Worm (Caenorhabditis elegans): ENCODE data around the gene F53F4.1.

Gene F53F4.1

ce11 chrV:13624424-13624823, 39.8 kb downstream of the F53F4.1 start, which contains the start of gene F53F4.11 (continued):
- TF ChIP-seq elt-2 (tag; optimal IDR thresholded peaks at IDR 0.05), result no peak

DNA sequence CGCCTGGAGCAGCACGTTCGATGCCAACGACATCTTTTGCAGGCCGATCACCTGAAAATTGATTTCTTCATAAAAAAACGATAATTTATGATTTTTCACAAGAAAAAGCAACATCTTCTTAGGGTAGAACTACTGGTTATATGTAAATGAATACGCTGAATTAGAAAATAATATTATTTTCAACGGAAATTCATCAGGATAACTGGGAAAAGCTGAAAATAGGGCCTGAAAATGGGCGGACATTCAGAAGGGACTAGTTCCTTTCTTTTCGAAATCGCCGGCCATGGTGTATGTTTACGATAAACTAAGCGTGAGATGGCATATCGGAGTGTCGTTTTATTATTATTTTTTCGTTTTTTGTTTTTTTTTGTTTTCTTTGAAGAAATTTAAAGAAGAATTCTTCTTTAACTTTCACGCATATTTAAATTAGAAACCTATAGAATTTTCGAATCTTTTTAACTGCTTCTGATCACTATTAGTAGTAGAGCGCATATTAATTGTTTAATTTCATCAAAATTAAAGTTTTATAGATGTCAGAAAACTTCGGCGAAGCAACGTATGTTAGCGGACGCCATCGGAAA, 41.0 kb downstream of the F53F4.1 start, which contains the start of the genes nduv-2 and F53F4.12:
TSS of gene nduv-2 (minus strand) at position 51 of the 581 bp plus-strand sequence.
TSS of gene F53F4.12 (plus strand) at position 531 of the 581 bp plus-strand sequence.
- TF ChIP-seq unc-62 (GFP tag; optimal IDR thresholded peaks at IDR 0.05), result no peak
- TF ChIP-seq nhr-20 (tag; optimal IDR thresholded peaks at IDR 0.05), result no peak
- no peak for TF ChIP-seq jun-1 (tag; optimal IDR thresholded peaks at IDR 0.05)
- TF ChIP-seq xbp-1 (tag; optimal IDR thresholded peaks at IDR 0.05), result no peak
- TF ChIP-seq nhr-11 (tag; optimal IDR thresholded peaks at IDR 0.05), result no peak
- peak in 1 of 3 experiments; percentile 51 for TF ChIP-seq ceh-82 (tag; optimal IDR thresholded peaks at IDR 0.05)
- TF ChIP-seq C34B4.2 (tag; optimal IDR thresholded peaks at IDR 0.05), result no peak
- no peak for TF ChIP-seq ets-5 (GFP tag; IDR thresholded peaks at IDR 0.05)
- TF ChIP-seq Y116A8C.19 (tag; optimal IDR thresholded peaks at IDR 0.05; ENCODE audit: borderline replicate concordance), result no peak
- TF ChIP-seq ceh-63 (GFP tag; optimal IDR thresholded peaks at IDR 0.05), result no peak
- no peak for TF ChIP-seq sptf-1 (tag; optimal IDR thresholded peaks at IDR 0.05)
- TF ChIP-seq F16B12.6 (tag; optimal IDR thresholded peaks at IDR 0.05), result no peak
- TF ChIP-seq nhr-71 (tag; optimal IDR thresholded peaks at IDR 0.05), result peak; percentile 16
- TF ChIP-seq C04F5.9 (tag; optimal IDR thresholded peaks at IDR 0.05), result no peak
- peak in 1 of 2 experiments; percentile 66 for TF ChIP-seq lsy-2 (tag; optimal IDR thresholded peaks at IDR 0.05)
- TF ChIP-seq C16A3.4 (tag; optimal IDR thresholded peaks at IDR 0.05), result peak; percentile 20
- TF ChIP-seq hlh-4 (tag; optimal IDR thresholded peaks at IDR 0.05), result no peak
- TF ChIP-seq rnt-1 (tag; optimal IDR thresholded peaks at IDR 0.05), result peak; percentile 67
- no peak for TF ChIP-seq sup-37 (GFP tag; optimal IDR thresholded peaks at IDR 0.05)
- no peak for TF ChIP-seq dsc-1 (tag; optimal IDR thresholded peaks at IDR 0.05)
- no peak for TF ChIP-seq nhr-76 (tag; optimal IDR thresholded peaks at IDR 0.05)
- peak; percentile 19 for TF ChIP-seq tbx-2 (tag; optimal IDR thresholded peaks at IDR 0.05)
- TF ChIP-seq skn-1 (tag; optimal IDR thresholded peaks at IDR 0.05), result peak; percentile 10
- TF ChIP-seq sox-4 (tag; optimal IDR thresholded peaks at IDR 0.05), result no peak
- peak; percentile 45 for TF ChIP-seq snu-23 (GFP tag; optimal IDR thresholded peaks at IDR 0.05)
- TF ChIP-seq egl-13 (tag; optimal IDR thresholded peaks at IDR 0.05), result no peak
- no peak for TF ChIP-seq unc-130 (tag; optimal IDR thresholded peaks at IDR 0.05)
- TF ChIP-seq nhr-90 (tag; optimal IDR thresholded peaks at IDR 0.05; ENCODE audit: poor library complexity), result no peak
- no peak for TF ChIP-seq egl-27 (tag; optimal IDR thresholded peaks at IDR 0.05)
- no peak for TF ChIP-seq zip-4 (GFP tag; optimal IDR thresholded peaks at IDR 0.05)
- TF ChIP-seq lin-35 (GFP tag; optimal IDR thresholded peaks at IDR 0.05), result peak; percentile 31 to 45
- no peak for TF ChIP-seq lin-14 (GFP tag; optimal IDR thresholded peaks at IDR 0.05)
- TF ChIP-seq alr-1 (tag; optimal IDR thresholded peaks at IDR 0.05; ENCODE audit: borderline replicate concordance), result no peak
- TF ChIP-seq nhr-12 (tag; optimal IDR thresholded peaks at IDR 0.05), result no peak
- no peak for TF ChIP-seq pax-3 (tag; optimal IDR thresholded peaks at IDR 0.05)
- no peak for TF ChIP-seq ceh-90 (tag; optimal IDR thresholded peaks at IDR 0.05)
- no peak for TF ChIP-seq hpl-2 (GFP tag; optimal IDR thresholded peaks at IDR 0.05)
- no peak for TF ChIP-seq ceh-8 (GFP tag; optimal IDR thresholded peaks at IDR 0.05)
- peak; percentile 13 for TF ChIP-seq lir-3 (tag; optimal IDR thresholded peaks at IDR 0.05; ENCODE audit: poor library complexity)
- TF ChIP-seq fkh-8 (tag; optimal IDR thresholded peaks at IDR 0.05), result no peak
- no peak for TF ChIP-seq swsn-7 (tag; optimal IDR thresholded peaks at IDR 0.05)
- TF ChIP-seq grh-1 (GFP tag; IDR thresholded peaks at IDR 0.05), result no peak
- TF ChIP-seq unc-30 (tag; optimal IDR thresholded peaks at IDR 0.05), result no peak
- no peak for TF ChIP-seq mab-9 (GFP tag; IDR thresholded peaks at IDR 0.05)
- no peak for TF ChIP-seq fkh-4 (tag; optimal IDR thresholded peaks at IDR 0.05; ENCODE audit: borderline replicate concordance)
- TF ChIP-seq unc-98 (GFP tag; IDR thresholded peaks at IDR 0.05), result no peak
- TF ChIP-seq nhr-77 (tag; optimal IDR thresholded peaks at IDR 0.05), result no peak
- no peak for TF ChIP-seq hlh-17 (GFP tag; optimal IDR thresholded peaks at IDR 0.05; ENCODE audit: borderline replicate concordance)
- no peak for TF ChIP-seq ces-1 (GFP tag; optimal IDR thresholded peaks at IDR 0.05)

Data from whole organism, L1 larva.